Fruit fly (Drosophila melanogaster): ENCODE results near the gene Smr.

Smr gene

dm6 chrX:12719940-12720355 is 22.5 kb downstream of the Smr start:
- TF ChIP-seq EcR (GFP tag; optimal IDR thresholded peaks at IDR 0.05): no peak

dm6 chrX:12719152-12719779 is 23.2 kb downstream of the Smr start:
- TF ChIP-seq Dll (optimal IDR thresholded peaks at IDR 0.05) (no peak), EcR (GFP tag; optimal IDR thresholded peaks at IDR 0.05) (no peak)

DNA sequence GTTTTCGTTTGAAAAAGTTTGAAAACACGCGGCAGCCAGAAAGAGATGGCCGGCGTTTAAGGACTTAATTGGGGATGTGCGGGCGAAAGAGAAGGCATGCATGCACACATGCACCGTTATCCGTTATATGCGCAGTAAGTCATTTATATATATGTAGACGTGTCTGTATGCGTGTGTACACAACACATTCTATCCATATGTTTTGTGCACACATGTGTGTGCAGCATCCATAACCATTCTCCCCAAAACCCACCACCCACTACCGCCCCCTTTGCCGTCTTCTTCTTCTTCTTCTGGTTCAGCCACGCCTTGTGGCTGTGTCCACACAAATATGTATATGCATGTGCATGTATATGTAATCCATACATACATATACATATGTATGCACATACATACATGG is 23.8 kb downstream of the Smr start:
- TF ChIP-seq psq (optimal IDR thresholded peaks at IDR 0.05) (no peak), usp (GFP tag; optimal IDR thresholded peaks at IDR 0.05) (no peak), CG8478 (optimal IDR thresholded peaks at IDR 0.05) (no peak), pan (optimal IDR thresholded peaks at IDR 0.05) (no peak), Dll (optimal IDR thresholded peaks at IDR 0.05) (no peak), EcR (GFP tag; optimal IDR thresholded peaks at IDR 0.05) (no peak)

DNA sequence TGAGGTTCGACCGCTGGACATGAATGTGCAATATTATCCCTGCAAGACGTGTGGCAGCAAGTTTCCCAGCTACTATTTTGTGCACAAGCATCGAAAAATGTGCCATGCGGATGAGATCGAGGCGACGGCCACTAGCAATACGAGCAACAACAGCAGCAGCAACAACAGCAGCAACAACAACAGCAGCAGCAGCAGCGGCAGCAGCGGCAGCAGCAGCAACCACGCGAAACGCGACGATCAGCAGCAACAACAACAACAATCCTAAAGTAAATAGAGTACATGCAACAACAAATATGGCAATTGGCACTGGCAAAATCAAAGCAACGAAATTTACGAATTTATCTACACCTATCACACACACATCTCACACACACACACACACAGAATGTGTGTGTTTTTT is 34.1 kb downstream of the Smr start:
- TF ChIP-seq psq (optimal IDR thresholded peaks at IDR 0.05) (no peak), pan (optimal IDR thresholded peaks at IDR 0.05) (no peak), EcR (GFP tag; optimal IDR thresholded peaks at IDR 0.05) (no peak)

DNA sequence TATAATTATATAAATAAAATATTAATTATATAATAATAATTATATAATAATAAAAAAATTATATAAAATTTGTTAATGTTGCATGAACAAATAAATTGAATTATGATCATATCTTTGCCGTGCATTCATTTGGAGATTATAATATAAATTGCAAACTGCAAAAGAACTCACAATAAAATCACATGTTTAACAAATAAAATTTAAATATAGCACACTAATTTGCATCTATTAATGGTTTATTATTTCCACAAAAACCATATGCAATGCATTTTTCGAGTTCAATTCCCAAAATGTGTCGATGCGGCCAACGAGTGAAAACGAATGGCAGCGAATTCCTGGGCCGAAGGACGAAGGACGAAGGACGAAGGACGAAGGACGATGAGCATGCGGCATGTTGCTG is 36.9 kb downstream of the Smr start, which contains the start of gene CG15725:
CG15725 (plus strand) TSS at position 301 of the 400 bp plus-strand sequence.
- TF ChIP-seq pan (optimal IDR thresholded peaks at IDR 0.05): no peak
- TF ChIP-seq Dll (optimal IDR thresholded peaks at IDR 0.05): no peak
- TF ChIP-seq EcR (GFP tag; optimal IDR thresholded peaks at IDR 0.05): no peak
- TF ChIP-seq usp (GFP tag; optimal IDR thresholded peaks at IDR 0.05): no peak
- no peak for TF ChIP-seq psq (optimal IDR thresholded peaks at IDR 0.05)
- TF ChIP-seq CG8478 (optimal IDR thresholded peaks at IDR 0.05): no peak

DNA sequence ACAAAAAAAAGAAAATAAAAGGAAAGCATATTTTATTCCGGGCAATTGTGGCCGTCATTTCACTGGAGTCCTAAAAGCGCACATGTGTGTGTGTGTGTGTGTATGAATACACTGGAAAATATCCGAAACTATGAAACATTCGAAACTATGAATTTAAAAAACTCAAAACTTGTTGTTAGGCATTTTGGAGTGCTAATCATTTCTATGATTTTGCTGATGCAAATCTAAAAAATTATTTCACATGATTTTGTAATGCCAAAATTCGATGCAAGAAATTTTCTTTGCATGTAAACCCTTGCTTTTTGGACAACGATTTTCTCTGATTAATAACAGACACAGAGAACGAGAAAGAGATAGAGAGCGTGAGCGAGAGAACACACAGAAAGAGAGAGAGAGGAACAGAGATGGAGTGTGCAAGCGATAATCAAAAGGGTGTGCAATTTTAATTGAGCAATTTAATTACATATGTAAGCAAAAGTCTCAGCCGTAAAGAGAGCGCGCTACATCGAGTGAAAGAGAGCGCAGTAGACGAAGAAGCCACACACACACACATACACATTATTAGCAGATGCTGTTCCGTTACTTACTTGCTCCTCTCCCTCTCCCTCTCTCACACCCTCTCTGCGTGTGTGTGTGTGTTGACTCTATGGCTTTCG is 43.2 kb downstream of the Smr start:
- TF ChIP-seq pan (optimal IDR thresholded peaks at IDR 0.05) (no peak), Dll (optimal IDR thresholded peaks at IDR 0.05) (no peak), CG8478 (optimal IDR thresholded peaks at IDR 0.05) (no peak), psq (optimal IDR thresholded peaks at IDR 0.05) (no peak), usp (GFP tag; optimal IDR thresholded peaks at IDR 0.05) (no peak), EcR (GFP tag; optimal IDR thresholded peaks at IDR 0.05) (no peak)

- TF ChIP-seq psq (optimal IDR thresholded peaks at IDR 0.05): no peak
- no peak for TF ChIP-seq pan (optimal IDR thresholded peaks at IDR 0.05)
- no peak for TF ChIP-seq Dll (optimal IDR thresholded peaks at IDR 0.05)
- TF ChIP-seq usp (GFP tag; optimal IDR thresholded peaks at IDR 0.05): no peak
- no peak for TF ChIP-seq CG8478 (optimal IDR thresholded peaks at IDR 0.05)
- TF ChIP-seq EcR (GFP tag; optimal IDR thresholded peaks at IDR 0.05): no peak
Observed at dm6 chrX:12682403-12682958, 59.9 kb downstream of the Smr start.

DNA sequence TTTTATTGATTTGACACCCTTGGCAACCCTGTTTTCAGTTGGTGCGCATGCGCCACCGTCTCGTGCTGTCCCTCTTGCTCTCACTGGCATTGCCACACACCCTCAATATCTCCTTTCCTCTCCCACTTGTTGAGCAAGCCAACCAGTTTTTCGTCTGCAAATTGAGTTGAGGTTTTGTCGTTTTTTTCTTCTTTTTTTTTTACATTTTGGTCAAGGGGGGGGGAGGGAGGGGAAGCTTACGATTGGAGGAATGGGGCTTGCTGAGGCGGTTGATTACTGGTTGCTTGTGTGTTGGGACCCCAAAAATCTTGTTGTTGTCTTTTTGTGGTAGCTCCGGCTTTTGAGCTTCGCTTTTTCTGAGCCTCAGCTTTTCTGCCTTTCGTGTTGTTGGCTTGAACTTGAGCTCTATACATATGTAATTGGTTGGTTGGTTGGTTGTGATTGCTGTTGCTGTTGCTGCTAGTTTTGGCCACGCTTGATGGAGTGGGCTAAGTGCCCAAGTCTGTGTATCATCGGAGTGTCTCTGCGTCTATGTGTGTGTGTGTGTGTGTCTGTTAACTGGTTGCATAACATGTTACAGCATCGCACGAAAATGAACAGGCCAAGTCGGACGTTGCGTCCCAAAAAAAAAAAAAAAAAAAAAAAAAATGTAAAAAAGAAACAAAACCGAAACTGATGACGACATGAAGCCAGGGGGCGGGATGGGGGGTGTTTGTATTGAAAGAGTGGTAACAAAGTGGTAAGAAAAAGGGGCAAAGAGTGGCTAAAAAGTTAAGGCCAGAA is 65.7 kb downstream of the Smr start:
- TF ChIP-seq usp (GFP tag; optimal IDR thresholded peaks at IDR 0.05) (no peak), pan (optimal IDR thresholded peaks at IDR 0.05) (no peak), CG8478 (optimal IDR thresholded peaks at IDR 0.05) (no peak), Dll (optimal IDR thresholded peaks at IDR 0.05) (no peak), psq (optimal IDR thresholded peaks at IDR 0.05) (no peak), EcR (GFP tag; optimal IDR thresholded peaks at IDR 0.05) (no peak)

dm6 chrX:12675798-12676553 is 66.4 kb downstream of the Smr start:
- no peak for TF ChIP-seq Dll (optimal IDR thresholded peaks at IDR 0.05)
- no peak for TF ChIP-seq CG8478 (optimal IDR thresholded peaks at IDR 0.05)
- no peak for TF ChIP-seq pan (optimal IDR thresholded peaks at IDR 0.05)
- TF ChIP-seq usp (GFP tag; optimal IDR thresholded peaks at IDR 0.05): no peak
- TF ChIP-seq EcR (GFP tag; optimal IDR thresholded peaks at IDR 0.05): no peak
- TF ChIP-seq psq (optimal IDR thresholded peaks at IDR 0.05): no peak

dm6 chrX:12675284-12675683 is 67.1 kb downstream of the Smr start:
- TF ChIP-seq EcR (GFP tag; optimal IDR thresholded peaks at IDR 0.05) (no peak), usp (GFP tag; optimal IDR thresholded peaks at IDR 0.05) (no peak), psq (optimal IDR thresholded peaks at IDR 0.05) (no peak), CG8478 (optimal IDR thresholded peaks at IDR 0.05) (no peak), Dll (optimal IDR thresholded peaks at IDR 0.05) (no peak), pan (optimal IDR thresholded peaks at IDR 0.05) (no peak)

- no peak for TF ChIP-seq usp (GFP tag; optimal IDR thresholded peaks at IDR 0.05)
- no peak for TF ChIP-seq pan (optimal IDR thresholded peaks at IDR 0.05)
- no peak for TF ChIP-seq Dll (optimal IDR thresholded peaks at IDR 0.05)
- no peak for TF ChIP-seq CG8478 (optimal IDR thresholded peaks at IDR 0.05)
Observed at dm6 chrX:12673833-12674541, 68.4 kb downstream of the Smr start.
